Fruit fly (Drosophila melanogaster) whole organism, embryonic: ENCODE measurements around the gene CG43407.

Source experiments
- Awh ChIP-seq: fragments of 200-800 bp; sonication (Bioruptor generic); IDR thresholded peaks from 2 replicates; pipeline ENCODE4, ENCODE4 v1.3.6; 2022; ENCODE audit warnings: missing biosample characterization, missing genetic modification characterization
- CG10431 ChIP-seq: fragments of 200-800 bp; sonication (Bioruptor generic); optimal IDR thresholded peaks from 3 replicates; lab custom pipeline; 2018; ENCODE audit warnings: missing biosample characterization, mild to moderate bottlenecking, missing genetic modification characterization
- CG10654 ChIP-seq: fragments of 200-800 bp; sonication (Bioruptor generic); optimal IDR thresholded peaks from 2 replicates; lab custom pipeline; 2016; ENCODE audit warnings: missing biosample characterization, missing genetic modification characterization
- CG10979 ChIP-seq: fragments of 200-800 bp; sonication (Bioruptor generic); optimal IDR thresholded peaks from 2 replicates; lab custom pipeline; 2018; ENCODE audit warnings: missing biosample characterization, mild to moderate bottlenecking, missing genetic modification characterization, moderate library complexity
- CG12155 ChIP-seq: fragments of 200-800 bp; sonication (Bioruptor generic); optimal IDR thresholded peaks from 3 replicates; lab custom pipeline; 2016; ENCODE audit warnings: missing biosample characterization, missing genetic modification characterization
- CG13123 ChIP-seq: fragments of 200-800 bp; sonication (Bioruptor generic); optimal IDR thresholded peaks from 2 replicates; lab custom pipeline; 2016; ENCODE audit warnings: missing biosample characterization, missing genetic modification characterization
- CG14441 ChIP-seq: fragments of 200-800 bp; sonication (Bioruptor generic); IDR thresholded peaks from 2 replicates; pipeline ENCODE4 v1.3.6; 2022; ENCODE audit warnings: missing biosample characterization, missing genetic modification characterization
- CG15073 ChIP-seq: fragments of 200-800 bp; sonication (Bioruptor generic); optimal IDR thresholded peaks from 2 replicates; lab custom pipeline; 2016; ENCODE audit warnings: missing biosample characterization, missing genetic modification characterization
- CG18262 ChIP-seq: fragments of 200-800 bp; optimal IDR thresholded peaks from 3 replicates; lab custom pipeline; 2019; ENCODE audit warnings: missing biosample characterization, mild to moderate bottlenecking, missing genetic modification characterization, moderate library complexity
- CG2116 ChIP-seq: fragments of 200-800 bp; sonication (Bioruptor generic); optimal IDR thresholded peaks from 3 replicates; lab custom pipeline; 2018; ENCODE audit warnings: missing biosample characterization, mild to moderate bottlenecking, missing genetic modification characterization
- CG31388 ChIP-seq: fragments of 200-800 bp; sonication (Bioruptor generic); optimal IDR thresholded peaks from 2 replicates; lab custom pipeline; 2016; ENCODE audit warnings: missing biosample characterization, missing genetic modification characterization
- CG33557 ChIP-seq: fragments of 200-800 bp; sonication (Bioruptor generic); optimal IDR thresholded peaks from 2 replicates; lab custom pipeline; 2019; ENCODE audit warnings: missing biosample characterization, mild to moderate bottlenecking, missing genetic modification characterization, moderate library complexity
- CG4282 ChIP-seq: fragments of 200-800 bp; sonication (Bioruptor generic); optimal IDR thresholded peaks from 2 replicates; lab custom pipeline; 2016; ENCODE audit warnings: missing biosample characterization, missing genetic modification characterization
- CG4730 ChIP-seq: fragments of 200-800 bp; sonication (Bioruptor generic); IDR thresholded peaks from 2 replicates; pipeline ENCODE4 v1.3.6; 2022; ENCODE audit warnings: missing biosample characterization, missing genetic modification characterization
- CG7928 ChIP-seq: fragments of 200-800 bp; sonication (Bioruptor generic); optimal IDR thresholded peaks from 2 replicates; lab custom pipeline; 2017; ENCODE audit warnings: missing biosample characterization, mild to moderate bottlenecking, missing genetic modification characterization
- CG7963 ChIP-seq: fragments of 200-800 bp; sonication (Bioruptor generic); IDR thresholded peaks from 3 replicates; pipeline ENCODE4 v1.3.6; 2022; ENCODE audit warnings: missing biosample characterization, missing genetic modification characterization; ENCODE audit not compliant: partially characterized antibody
- CG8388 ChIP-seq: fragments of 200-800 bp; sonication (Bioruptor generic); optimal IDR thresholded peaks from 2 replicates; lab custom pipeline; 2019; ENCODE audit warnings: missing biosample characterization, mild to moderate bottlenecking, missing genetic modification characterization, moderate library complexity
- CG9727 ChIP-seq: fragments of 200-800 bp; sonication (Bioruptor generic); optimal IDR thresholded peaks from 3 replicates; lab custom pipeline; 2017; ENCODE audit warnings: missing biosample characterization, mild to moderate bottlenecking, missing genetic modification characterization
- CTCF ChIP-seq: fragments of 200-800 bp; sonication (Bioruptor generic); optimal IDR thresholded peaks from 2 replicates; lab custom pipeline; 2017; ENCODE audit warnings: missing biosample characterization, mild to moderate bottlenecking, missing genetic modification characterization, moderate library complexity
- Camta ChIP-seq: fragments of 200-800 bp; sonication (Bioruptor generic); optimal IDR thresholded peaks from 2 replicates; lab custom pipeline; 2016; ENCODE audit warnings: missing biosample characterization, missing genetic modification characterization
- CkIIα-i1 ChIP-seq: fragments of 200-800 bp; sonication (Bioruptor generic); IDR thresholded peaks from 2 replicates; pipeline ENCODE4 v1.3.6; 2022; ENCODE audit warnings: missing biosample characterization, missing genetic modification characterization
- Deaf1 ChIP-seq: fragments of 200-800 bp; optimal IDR thresholded peaks from 3 replicates; lab custom pipeline; 2019; ENCODE audit warnings: missing biosample characterization, mild to moderate bottlenecking, missing genetic modification characterization, moderate library complexity
- ERR ChIP-seq: fragments of 200-800 bp; sonication (Bioruptor generic); optimal IDR thresholded peaks from 2 replicates; lab custom pipeline; 2016; ENCODE audit warnings: missing biosample characterization, missing genetic modification characterization
- HLH54F ChIP-seq: fragments of 200-800 bp; sonication (Bioruptor generic); optimal IDR thresholded peaks from 3 replicates; lab custom pipeline; 2016; ENCODE audit warnings: missing biosample characterization, missing genetic modification characterization
- Hand ChIP-seq: fragments of 200-800 bp; sonication (Bioruptor generic); optimal IDR thresholded peaks from 2 replicates; lab custom pipeline; 2017; ENCODE audit warnings: mild to moderate bottlenecking, missing biosample characterization, missing genetic modification reagents, missing genetic modification characterization
- MTF-1 ChIP-seq: fragments of 200-800 bp; sonication (Bioruptor generic); optimal IDR thresholded peaks from 2 replicates; lab custom pipeline; 2018; ENCODE audit warnings: missing biosample characterization, mild to moderate bottlenecking, missing genetic modification characterization, borderline replicate concordance
- Med ChIP-seq: fragments of 200-800 bp; sonication (Bioruptor generic); peaks from one replicate; lab custom pipeline; 2016; ENCODE audit warnings: missing biosample characterization, missing genetic modification characterization, mild to moderate bottlenecking, inconsistent platforms, moderate library complexity
- Opbp ChIP-seq: fragments of 200-800 bp; sonication (Bioruptor generic); IDR thresholded peaks from 3 replicates; pipeline ENCODE4 v1.3.6; 2022; ENCODE audit warnings: missing biosample characterization, missing genetic modification characterization; ENCODE audit not compliant: partially characterized antibody
- ara ChIP-seq: fragments of 200-800 bp; sonication (Bioruptor generic); IDR thresholded peaks from 2 replicates; pipeline ENCODE4 v1.3.6; 2022; ENCODE audit warnings: missing biosample characterization, missing genetic modification characterization
- bbx ChIP-seq: fragments of 200-800 bp; sonication (Bioruptor generic); IDR thresholded peaks from 2 replicates; pipeline ENCODE4 v1.3.6; 2022; ENCODE audit warnings: missing biosample characterization, missing genetic modification characterization; ENCODE audit not compliant: partially characterized antibody
- br ChIP-seq: fragments of >200 bp; optimal IDR thresholded peaks from 2 replicates; lab custom pipeline; 2017
- cato ChIP-seq: fragments of 200-800 bp; sonication (Bioruptor generic); optimal IDR thresholded peaks from 2 replicates; lab custom pipeline; 2016; ENCODE audit warnings: missing biosample characterization, missing genetic modification characterization, borderline replicate concordance
- cg ChIP-seq: fragments of 200-800 bp; sonication (Bioruptor generic); optimal IDR thresholded peaks from 3 replicates; lab custom pipeline; 2019; ENCODE audit warnings: missing biosample characterization, mild to moderate bottlenecking, missing genetic modification characterization, moderate library complexity
- corto ChIP-seq: fragments of 200-800 bp; sonication (Bioruptor generic); optimal IDR thresholded peaks from 2 replicates; lab custom pipeline; 2016; ENCODE audit warnings: missing biosample characterization, mild to moderate bottlenecking, missing genetic modification characterization, moderate library complexity
- dimm ChIP-seq: fragments of 200-800 bp; sonication (Bioruptor generic); IDR thresholded peaks from 2 replicates; pipeline ENCODE4 v1.3.6; 2022; ENCODE audit warnings: missing biosample characterization, missing genetic modification characterization
- disco-r ChIP-seq: fragments of 200-800 bp; sonication (Bioruptor generic); optimal IDR thresholded peaks from 2 replicates; lab custom pipeline; 2016; ENCODE audit warnings: missing biosample characterization, missing genetic modification characterization
- dmrt99B ChIP-seq: fragments of 200-800 bp; sonication (Bioruptor generic); optimal IDR thresholded peaks from 2 replicates; lab custom pipeline; 2018; ENCODE audit warnings: missing biosample characterization, mild to moderate bottlenecking, missing genetic modification characterization, moderate library complexity
- en ChIP-seq: fragments of 200-800 bp; sonication (Bioruptor generic); optimal IDR thresholded peaks from 2 replicates; lab custom pipeline; 2016; ENCODE audit warnings: missing biosample characterization, missing genetic modification characterization
- esg ChIP-seq: fragments of 200-800 bp; sonication (Bioruptor generic); conservative IDR thresholded peaks from 2 replicates; pipeline ENCODE4 v1.3.6; 2022; ENCODE audit warnings: missing biosample characterization, missing genetic modification characterization
- eve ChIP-seq, 2 experiments: fragments of >200 bp; optimal IDR thresholded peaks; 2 replicates each; lab custom pipeline; 2017; ENCODE audit warnings: missing biosample characterization in 2 of 2, missing genetic modification characterization in 2 of 2
- gce ChIP-seq: fragments of 200-800 bp; sonication (Bioruptor generic); IDR thresholded peaks from 3 replicates; pipeline ENCODE4 v1.3.6; 2022; ENCODE audit warnings: missing biosample characterization, missing genetic modification characterization
- gsb ChIP-seq: fragments of 200-800 bp; sonication (Bioruptor generic); IDR thresholded peaks from 2 replicates; pipeline ENCODE4 v1.3.6; 2022; ENCODE audit warnings: missing biosample characterization, missing genetic modification characterization
- inv ChIP-seq: fragments of 200-800 bp; sonication (Bioruptor generic); IDR thresholded peaks from 2 replicates; pipeline ENCODE4 v1.3.6; 2022; ENCODE audit warnings: missing biosample characterization, missing genetic modification characterization; ENCODE audit not compliant: partially characterized antibody
- kah ChIP-seq: fragments of 200-800 bp; sonication (Bioruptor generic); optimal IDR thresholded peaks from 2 replicates; lab custom pipeline; 2018; ENCODE audit warnings: missing biosample characterization, mild to moderate bottlenecking, missing genetic modification characterization
- lbe ChIP-seq: fragments of 200-800 bp; sonication (Bioruptor generic); optimal IDR thresholded peaks from 2 replicates; lab custom pipeline; 2016; ENCODE audit warnings: missing biosample characterization, mild to moderate bottlenecking, missing genetic modification characterization
- lilli ChIP-seq: fragments of 200-800 bp; sonication (Bioruptor generic); optimal IDR thresholded peaks from 3 replicates; lab custom pipeline; 2016; ENCODE audit warnings: missing biosample characterization, missing genetic modification characterization
- seq ChIP-seq: fragments of 200-800 bp; sonication (Bioruptor generic); IDR thresholded peaks from 2 replicates; pipeline ENCODE4 v1.3.6; 2022; ENCODE audit warnings: missing biosample characterization, missing genetic modification characterization
- slou ChIP-seq: fragments of 200-800 bp; sonication (Bioruptor generic); optimal IDR thresholded peaks from 3 replicates; lab custom pipeline; 2016; ENCODE audit warnings: missing biosample characterization, missing genetic modification characterization
- sr ChIP-seq: fragments of 200-800 bp; sonication (Bioruptor generic); IDR thresholded peaks from 3 replicates; pipeline ENCODE4 v1.3.6; 2022; ENCODE audit warnings: missing biosample characterization, missing genetic modification characterization
- vfl ChIP-seq: fragments of 200-800 bp; sonication (Bioruptor generic); optimal IDR thresholded peaks from 2 replicates; lab custom pipeline; 2016; ENCODE audit warnings: missing biosample characterization, missing genetic modification characterization
- yki ChIP-seq: fragments of >200 bp; optimal IDR thresholded peaks from 3 replicates; lab custom pipeline; 2018
- zen ChIP-seq: fragments of 200-800 bp; sonication (Bioruptor generic); optimal IDR thresholded peaks from 3 replicates; lab custom pipeline; 2018; ENCODE audit warnings: missing biosample characterization, mild to moderate bottlenecking, missing genetic modification characterization, moderate library complexity

Gene CG43407

dm6 chr3L:19016133-19016804 is 36.9 kb downstream of the CG43407 start (continued):
- TF ChIP-seq gce (no peak; the same call in 2 of the 3 replicates), br (lab: Kevin White, UChicago) (no peak), inv (GFP tag; lab: Robert Waterston, UW) (no peak), cato (GFP tag; lab: Kevin White, UChicago) (no peak), CG7963 (GFP tag; lab: Robert Waterston, UW) (0 out of 3 replicates have a peak, but pooled peaks have one; percentile 16), CG33557 (GFP tag; lab: Kevin White, UChicago) (no peak), sr (GFP tag; lab: Robert Waterston, UW) (peak; percentile 49; the same call in 1 of the 3 replicates), CG10431 (no peak), corto (no peak), kah (GFP tag; lab: Kevin White, UChicago) (no peak), CG10979 (no peak), CG2116 (GFP tag; lab: Kevin White, UChicago) (no peak), eve (GFP tag; optimal IDR thresholded peaks at IDR 0.05; lab: Kevin White, UChicago) (no peak), CG14441 (peak; percentile 46), CG10654 (GFP tag; lab: Kevin White, UChicago) (no peak), seq (GFP tag; lab: Robert Waterston, UW) (no peak), cg (GFP tag; lab: Kevin White, UChicago) (no peak), CG15073 (GFP tag; lab: Kevin White, UChicago) (no peak), CG7928 (no peak), slou (GFP tag; lab: Kevin White, UChicago) (no peak), CG4730 (GFP tag; lab: Robert Waterston, UW) (no peak), vfl (GFP tag; lab: Kevin White, UChicago) (no peak), Deaf1 (tag; lab: Kevin White, UChicago) (no peak), MTF-1 (no peak), lbe (GFP tag; lab: Kevin White, UChicago) (no peak), disco-r (GFP tag; lab: Kevin White, UChicago) (no peak), en (no peak), Hand (GFP tag; lab: Kevin White, UChicago) (no peak), CG12155 (GFP tag; lab: Kevin White, UChicago) (peak; percentile 38), esg (GFP tag; lab: Robert Waterston, UW) (peak; percentile 26; the same call in 1 of the 2 replicates), CkIIα-i1 (no peak), CTCF (GFP tag; lab: Kevin White, UChicago) (no peak), ara (GFP tag; lab: Robert Waterston, UW) (no peak), Opbp (no peak), CG4282 (GFP tag; lab: Kevin White, UChicago) (no peak), Med (GFP tag; lab: Kevin White, UChicago) (peak; percentile 85), Awh (GFP tag; lab: Robert Waterston, UW) (no peak), HLH54F (GFP tag; lab: Kevin White, UChicago) (no peak), zen (tag; lab: Kevin White, UChicago) (no peak), yki (lab: Kevin White, UChicago) (no peak), CG31388 (no peak), Camta (GFP tag; lab: Kevin White, UChicago) (no peak), CG9727 (GFP tag; lab: Kevin White, UChicago) (peak; percentile 4), ERR (GFP tag; lab: Kevin White, UChicago) (no peak), bbx (GFP tag; lab: Robert Waterston, UW) (0 out of 2 replicates have a peak, but pooled peaks have one; percentile 33), lilli (GFP tag; lab: Kevin White, UChicago) (peak; percentile 51), dimm (no peak), CG18262 (tag; lab: Kevin White, UChicago) (peak; percentile 38), CG13123 (GFP tag; lab: Kevin White, UChicago) (no peak), gsb (no peak), CG8388 (GFP tag; lab: Kevin White, UChicago) (no peak), dmrt99B (tag; lab: Kevin White, UChicago) (peak; percentile 54)
